Fruit fly (Drosophila melanogaster) whole organism: ENCODE measurements around the gene CG13893.

Source experiments
- Dll ChIP-seq: fragments of >200 bp; optimal IDR thresholded peaks from 2 replicates; lab custom pipeline; 2017
- pan ChIP-seq: fragments of >200 bp; optimal IDR thresholded peaks from 2 replicates; lab custom pipeline; 2017
- psq ChIP-seq: fragments of >200 bp; optimal IDR thresholded peaks from 2 replicates; lab custom pipeline; 2017

DNA sequence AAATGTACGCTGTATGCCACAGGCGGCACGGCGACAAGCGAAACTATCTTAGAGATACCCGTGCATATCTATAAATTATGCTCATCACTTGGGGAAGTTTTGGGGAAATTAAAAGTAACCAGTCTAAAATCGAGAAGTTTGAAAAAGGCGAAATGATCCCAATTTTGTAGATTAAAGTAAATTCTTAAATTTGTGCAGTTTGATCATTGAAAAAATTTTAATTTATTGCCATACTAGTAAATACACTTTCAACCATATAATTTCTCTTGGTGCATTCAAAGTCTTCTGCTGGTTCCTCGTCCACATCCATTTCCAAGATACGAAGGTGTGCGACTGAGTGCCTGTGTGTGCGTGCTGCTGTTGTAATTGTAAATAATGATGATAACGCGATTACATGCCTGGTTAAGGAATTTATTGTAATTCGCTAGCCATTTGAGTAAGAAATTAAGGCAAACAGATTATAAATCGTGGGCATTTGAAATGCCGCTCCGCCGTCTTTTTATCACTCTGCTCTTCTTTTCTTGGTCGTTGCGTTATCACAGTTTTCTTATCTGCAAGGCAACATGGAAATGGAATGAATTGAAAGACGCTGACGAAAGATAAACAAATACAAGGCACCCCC, 11.7 kb upstream of the CG13893 start:
- TF ChIP-seq Dll (lab: Kevin White, UChicago) (no peak), pan (lab: Kevin White, UChicago) (no peak), psq (lab: Kevin White, UChicago) (no peak)
